Fruit fly (Drosophila melanogaster) Kc167 (cell line): Measurements from ENCODE around the gene CG11584.

Experiments
- Myc ChIP-seq: fragments of >200 bp; optimal IDR thresholded peaks from 2 replicates; lab custom pipeline; 2017; ENCODE audit warnings: missing external identifiers
- Sin3A ChIP-seq: fragments of >200 bp; optimal IDR thresholded peaks from 2 replicates; lab custom pipeline; 2018; ENCODE audit warnings: missing external identifiers
- h ChIP-seq: fragments of >200 bp; optimal IDR thresholded peaks from 3 replicates; lab custom pipeline; 2018; ENCODE audit warnings: missing external identifiers
- insv ChIP-seq: fragments of >200 bp; optimal IDR thresholded peaks from 3 replicates; lab custom pipeline; 2018; ENCODE audit warnings: missing external identifiers
- psq ChIP-seq: fragments of >200 bp; optimal IDR thresholded peaks from 2 replicates; lab custom pipeline; 2017; ENCODE audit warnings: missing external identifiers
- ttk ChIP-seq: sonication (Bioruptor generic); optimal IDR thresholded peaks from 2 replicates; lab custom pipeline; 2017; ENCODE audit warnings: missing external identifiers

DNA sequence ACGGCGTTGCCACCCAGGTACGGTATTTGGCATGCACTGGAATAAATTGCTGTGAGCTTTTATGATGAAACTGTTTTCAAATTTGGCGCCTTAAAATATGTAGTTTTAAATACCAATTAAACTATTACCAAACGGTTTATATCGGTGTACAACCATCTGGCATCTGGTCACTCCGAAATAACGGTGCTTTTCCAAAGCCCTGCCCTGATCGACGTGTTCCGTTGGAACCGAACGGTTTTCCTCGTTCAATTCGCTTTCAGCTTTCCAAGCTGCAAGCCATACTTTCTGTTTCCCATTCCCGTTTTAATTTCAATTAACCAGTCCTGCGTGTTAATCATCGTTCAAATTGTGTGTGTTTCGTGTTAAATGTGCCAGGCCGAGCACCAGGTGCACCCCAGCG is 12.2 kb downstream of the CG11584 start, which contains the start of gene yl:
- no peak for TF ChIP-seq Myc (lab: Kevin White, UChicago)
- TF ChIP-seq psq: no peak
- TF ChIP-seq ttk (lab: Kevin White, UChicago): no peak
- no peak for TF ChIP-seq h (lab: Kevin White, UChicago)
- no peak for TF ChIP-seq Sin3A
- no peak for TF ChIP-seq insv (lab: Kevin White, UChicago)
